Worm (Caenorhabditis elegans) whole organism, young adult: ENCODE data around the gene C08B6.14.
A peak's percentile ranks its signal among the peaks of the same experiment; 100 is the strongest.

ENCODE experiments used
- B0035.1 ChIP-seq: sonication (generic microtip); optimal IDR thresholded peaks from 2 replicates; lab custom pipeline; 2016; ENCODE audit warnings: missing genetic modification characterization, mild to moderate bottlenecking, missing compliant biosample characterization, missing genotype, missing genetic modification reagents
- F10E7.11 ChIP-seq: sonication (generic microtip); optimal IDR thresholded peaks from 2 replicates; lab custom pipeline; 2017; ENCODE audit warnings: mild to moderate bottlenecking, missing genetic modification characterization, moderate library complexity, missing compliant biosample characterization
- F55B11.4 ChIP-seq: sonication (generic microtip); optimal IDR thresholded peaks from 2 replicates; lab custom pipeline; 2016; ENCODE audit warnings: missing compliant biosample characterization, missing genetic modification characterization, borderline replicate concordance; ENCODE audit not compliant: insufficient read depth
- F57A8.1 ChIP-seq: fragments of 200-800 bp; sonication (Bioruptor generic); optimal IDR thresholded peaks from 2 replicates; lab custom pipeline; 2018; ENCODE audit warnings: mild to moderate bottlenecking, missing genetic modification characterization, moderate library complexity, missing compliant biosample characterization
- athp-1 ChIP-seq: sonication (generic microtip); optimal IDR thresholded peaks from 2 replicates; lab custom pipeline; 2017; ENCODE audit warnings: mild to moderate bottlenecking, missing genetic modification characterization, missing compliant biosample characterization
- cebp-2 ChIP-seq: fragments of 200-800 bp; sonication (Bioruptor generic); IDR thresholded peaks from 2 replicates; pipeline ENCODE4 v1.3.6; 2022; ENCODE audit warnings: missing genetic modification characterization, missing compliant biosample characterization
- ceh-27 ChIP-seq: fragments of 200-800 bp; sonication (Bioruptor generic); optimal IDR thresholded peaks from 2 replicates; lab custom pipeline; 2018; ENCODE audit warnings: mild to moderate bottlenecking, missing genetic modification characterization, moderate library complexity, missing compliant biosample characterization
- efl-1 ChIP-seq: fragments of 150-350 bp; optimal IDR thresholded peaks from 2 replicates; lab custom pipeline; 2014; ENCODE audit warnings: missing biosample characterization, missing genetic modification reagents, missing genetic modification characterization
- fkh-3 ChIP-seq: sonication (generic microtip); optimal IDR thresholded peaks from 2 replicates; lab custom pipeline; 2016; ENCODE audit warnings: mild to moderate bottlenecking, missing genetic modification characterization, missing compliant biosample characterization
- hlh-12 ChIP-seq: sonication (generic microtip); optimal IDR thresholded peaks from 2 replicates; lab custom pipeline; 2016; ENCODE audit warnings: missing genetic modification characterization, missing compliant biosample characterization
- hmg-1.2 ChIP-seq: fragments of 200-800 bp; sonication (Bioruptor generic); IDR thresholded peaks from 2 replicates; pipeline ENCODE4 v1.3.6; 2022; ENCODE audit warnings: missing genetic modification reagents, missing genetic modification characterization, missing compliant biosample characterization
- hsf-1 ChIP-seq: fragments of 200-800 bp; sonication (Bioruptor generic); IDR thresholded peaks from 2 replicates; pipeline ENCODE4 v1.3.6; 2022; ENCODE audit warnings: missing genetic modification reagents, missing genetic modification characterization, missing compliant biosample characterization
- lag-1 ChIP-seq: fragments of 200-800 bp; sonication (Bioruptor generic); IDR thresholded peaks from 2 replicates; pipeline ENCODE4 v1.3.6; 2022; ENCODE audit warnings: missing genetic modification reagents, missing genetic modification characterization, missing compliant biosample characterization
- lin-40 ChIP-seq: sonication (generic microtip); optimal IDR thresholded peaks from 2 replicates; lab custom pipeline; 2016; ENCODE audit warnings: missing genetic modification characterization, mild to moderate bottlenecking, missing compliant biosample characterization, missing genotype, missing genetic modification reagents
- lsl-1 ChIP-seq: fragments of 200-800 bp; sonication (Bioruptor generic); optimal IDR thresholded peaks from 2 replicates; lab custom pipeline; 2018; ENCODE audit warnings: mild to moderate bottlenecking, missing genetic modification characterization, moderate library complexity, missing compliant biosample characterization
- lsy-27 ChIP-seq: sonication (generic microtip); optimal IDR thresholded peaks from 2 replicates; lab custom pipeline; 2017; ENCODE audit warnings: missing genetic modification characterization, mild to moderate bottlenecking, missing compliant biosample characterization, antibody characterized with exemption, missing genotype, borderline replicate concordance; ENCODE audit not compliant: insufficient read depth
- madf-6 ChIP-seq: fragments of 200-800 bp; sonication (Bioruptor generic); IDR thresholded peaks from 2 replicates; pipeline ENCODE4 v1.3.6; 2022; ENCODE audit warnings: missing genetic modification reagents, missing genetic modification characterization, missing compliant biosample characterization
- madf-8 ChIP-seq: fragments of 200-800 bp; sonication (Bioruptor generic); conservative IDR thresholded peaks from 2 replicates; pipeline ENCODE4 v1.3.6; 2022; ENCODE audit warnings: missing genetic modification reagents, missing genetic modification characterization, missing compliant biosample characterization
- mel-28 ChIP-seq: sonication (generic microtip); optimal IDR thresholded peaks from 2 replicates; lab custom pipeline; 2016; ENCODE audit warnings: borderline replicate concordance, mild to moderate bottlenecking, missing genetic modification characterization, missing compliant biosample characterization
- nhr-179 ChIP-seq: sonication (generic microtip); optimal IDR thresholded peaks from 2 replicates; lab custom pipeline; 2016; ENCODE audit warnings: mild to moderate bottlenecking, missing genetic modification characterization, missing compliant biosample characterization
- rec-8 ChIP-seq, 2 experiments: sonication (generic microtip); optimal IDR thresholded peaks; 2 replicates each; lab custom pipeline; 2016; ENCODE audit warnings: mild to moderate bottlenecking in 2 of 2, missing genetic modification characterization in 2 of 2, missing genetic modification reagents in 2 of 2, missing genotype in 2 of 2, missing biosample characterization in 1 of 2, missing compliant biosample characterization in 1 of 2, moderate library complexity in 1 of 2
- sptf-2 ChIP-seq: fragments of 200-800 bp; sonication (Bioruptor generic); optimal IDR thresholded peaks from 2 replicates; lab custom pipeline; 2018; ENCODE audit warnings: mild to moderate bottlenecking, missing genetic modification characterization, missing compliant biosample characterization
- xnd-1 ChIP-seq: sonication (generic microtip); optimal IDR thresholded peaks from 2 replicates; lab custom pipeline; 2016; ENCODE audit warnings: missing genotype, missing genetic modification reagents, missing genetic modification characterization, missing compliant biosample characterization
- ztf-18 ChIP-seq: sonication (generic microtip); optimal IDR thresholded peaks from 2 replicates; lab custom pipeline; 2016; ENCODE audit warnings: missing genotype, mild to moderate bottlenecking, missing genetic modification characterization, missing compliant biosample characterization

C08B6.14 gene

ce11 chrV:10058748-10059147 is 43.1 kb downstream of the C08B6.14 start:
- no peak for TF ChIP-seq lin-40 (tag; lab: Kevin White, UChicago)
- TF ChIP-seq lsy-27 (tag; lab: Kevin White, UChicago), result no peak
- no peak for TF ChIP-seq sptf-2 (GFP tag; lab: Kevin White, UChicago)
- no peak for TF ChIP-seq rec-8 (tag; optimal IDR thresholded peaks at IDR 0.05; lab: Kevin White, UChicago)
- no peak for TF ChIP-seq F10E7.11 (tag; lab: Kevin White, UChicago)
- no peak for TF ChIP-seq hsf-1 (GFP tag; lab: Robert Waterston, UW)
- no peak for TF ChIP-seq hlh-12 (tag; lab: Kevin White, UChicago)
- no peak for TF ChIP-seq lsl-1 (GFP tag; lab: Kevin White, UChicago)
- no peak for TF ChIP-seq lag-1 (GFP tag; lab: Robert Waterston, UW)
- no peak for TF ChIP-seq madf-6 (GFP tag; lab: Robert Waterston, UW)
- no peak for TF ChIP-seq mel-28

ce11 chrV:10054872-10055271 is 46.9 kb downstream of the C08B6.14 start, which contains the start of gene yif-1:
Gene yif-1, minus strand, starts transcription at chrV:10054913.
- peak; percentile 48 for TF ChIP-seq xnd-1
- no peak for TF ChIP-seq B0035.1 (tag; lab: Kevin White, UChicago)
- TF ChIP-seq hmg-1.2 (GFP tag; lab: Robert Waterston, UW), result no peak
- TF ChIP-seq F57A8.1 (GFP tag; lab: Kevin White, UChicago), result no peak
- TF ChIP-seq ztf-18 (tag; lab: Kevin White, UChicago), result no peak
- TF ChIP-seq lsl-1 (GFP tag; lab: Kevin White, UChicago), result peak; percentile 72
- TF ChIP-seq F55B11.4, result no peak
- no peak for TF ChIP-seq nhr-179 (tag; lab: Kevin White, UChicago)
- TF ChIP-seq madf-8 (GFP tag; lab: Robert Waterston, UW), result peak; percentile 85
- TF ChIP-seq athp-1 (tag; lab: Kevin White, UChicago), result no peak
- TF ChIP-seq efl-1 (GFP tag; lab: Kevin White, UChicago), result peak; percentile 36
- TF ChIP-seq fkh-3, result no peak

- TF ChIP-seq cebp-2, result no peak
- no peak for TF ChIP-seq ceh-27 (GFP tag; lab: Kevin White, UChicago)
Measured at ce11 chrV:10051855-10052254, 50.0 kb downstream of the C08B6.14 start, which contains the start of gene str-118. Gene str-118, plus strand, starts transcription at chrV:10052155.
